Worm (Caenorhabditis elegans) whole organism, young adult: Measurements from ENCODE around the gene zfp-3.

Experiments used
- B0019.2 ChIP-seq: fragments of 200-800 bp; sonication (Bioruptor generic); conservative IDR thresholded peaks from 2 replicates; pipeline ENCODE4 v1.3.6; 2022; ENCODE audit warnings: missing genetic modification reagents, missing genetic modification characterization, missing compliant biosample characterization
- B0261.1 ChIP-seq: sonication (generic microtip); optimal IDR thresholded peaks from 2 replicates; lab custom pipeline; 2016; ENCODE audit warnings: mild to moderate bottlenecking, missing genetic modification characterization, moderate library complexity, missing compliant biosample characterization
- B0336.3 ChIP-seq: fragments of 200-800 bp; sonication (Bioruptor generic); IDR thresholded peaks from 2 replicates; pipeline ENCODE4 v1.3.6; 2022; ENCODE audit warnings: missing genetic modification characterization, missing compliant biosample characterization
- C06A6.2 ChIP-seq: fragments of 200-800 bp; sonication (Bioruptor generic); conservative IDR thresholded peaks from 2 replicates; pipeline ENCODE4 v1.3.6; 2022; ENCODE audit warnings: missing genetic modification characterization, missing compliant biosample characterization
- T07F8.4 ChIP-seq: sonication (generic microtip); optimal IDR thresholded peaks from 2 replicates; lab custom pipeline; 2016; ENCODE audit warnings: mild to moderate bottlenecking, missing genetic modification characterization, moderate library complexity, missing compliant biosample characterization
- Y53F4B.3 ChIP-seq: fragments of 200-800 bp; sonication (Bioruptor generic); IDR thresholded peaks from 2 replicates; pipeline ENCODE4 v1.3.6; 2022; ENCODE audit warnings: missing genetic modification reagents, missing genetic modification characterization, missing compliant biosample characterization
- Y95B8A.8 ChIP-seq: fragments of 200-800 bp; sonication (Bioruptor generic); IDR thresholded peaks from 2 replicates; pipeline ENCODE4 v1.3.6; 2022; ENCODE audit warnings: missing genetic modification reagents, missing genetic modification characterization, missing compliant biosample characterization
- akir-1 ChIP-seq: fragments of 200-800 bp; sonication (Bioruptor generic); optimal IDR thresholded peaks from 2 replicates; lab custom pipeline; 2018; ENCODE audit warnings: mild to moderate bottlenecking, missing genetic modification characterization, moderate library complexity, missing compliant biosample characterization
- aptf-3 ChIP-seq: fragments of 200-800 bp; sonication (Bioruptor generic); IDR thresholded peaks from 2 replicates; pipeline ENCODE4 v1.3.6; 2022; ENCODE audit warnings: missing genetic modification characterization, missing compliant biosample characterization
- atf-7 ChIP-seq: sonication (generic microtip); optimal IDR thresholded peaks from 2 replicates; lab custom pipeline; 2017; ENCODE audit warnings: mild to moderate bottlenecking, missing genetic modification characterization, missing compliant biosample characterization
- attf-3 ChIP-seq: fragments of 200-800 bp; sonication (Bioruptor generic); conservative IDR thresholded peaks from 2 replicates; pipeline ENCODE4 v1.3.6; 2022; ENCODE audit warnings: missing genetic modification reagents, missing genetic modification characterization, missing compliant biosample characterization
- bed-2 ChIP-seq: fragments of 200-800 bp; sonication (Bioruptor generic); IDR thresholded peaks from 2 replicates; pipeline ENCODE4 v1.3.6; 2022; ENCODE audit warnings: missing genetic modification reagents, missing genetic modification characterization, missing compliant biosample characterization
- ccch-3 ChIP-seq: fragments of 200-800 bp; sonication (Bioruptor generic); optimal IDR thresholded peaks from 2 replicates; lab custom pipeline; 2018; ENCODE audit warnings: mild to moderate bottlenecking, missing genetic modification characterization, missing compliant biosample characterization
- cebp-1 ChIP-seq, 2 experiments: fragments of 200-800 bp in 1 of 2; sonication (Bioruptor generic) in 1 of 2; sonication (generic microtip) in 1 of 2; IDR thresholded peaks in 1 of 2; optimal IDR thresholded peaks in 1 of 2; 2 replicates each; pipeline versions ENCODE4 v1.3.6 to Lab custom; 2017 to 2022; ENCODE audit warnings: missing compliant biosample characterization in 2 of 2, missing genetic modification characterization in 2 of 2, mild to moderate bottlenecking in 1 of 2, missing genetic modification reagents in 1 of 2, moderate library complexity in 1 of 2
- ceh-100 ChIP-seq: fragments of 200-800 bp; sonication (Bioruptor generic); IDR thresholded peaks from 2 replicates; pipeline ENCODE4 v1.3.6; 2022; ENCODE audit warnings: missing genetic modification reagents, missing genetic modification characterization, missing compliant biosample characterization
- ceh-27 ChIP-seq: fragments of 200-800 bp; sonication (Bioruptor generic); optimal IDR thresholded peaks from 2 replicates; lab custom pipeline; 2018; ENCODE audit warnings: mild to moderate bottlenecking, missing genetic modification characterization, moderate library complexity, missing compliant biosample characterization
- ceh-58 ChIP-seq: fragments of 200-800 bp; sonication (Bioruptor generic); IDR thresholded peaks from 2 replicates; pipeline ENCODE4 v1.3.6; 2022; ENCODE audit warnings: missing genetic modification characterization, missing compliant biosample characterization
- ceh-79 ChIP-seq: sonication (generic microtip); optimal IDR thresholded peaks from 2 replicates; lab custom pipeline; 2017; ENCODE audit warnings: mild to moderate bottlenecking, missing genetic modification characterization, missing compliant biosample characterization
- chd-7 ChIP-seq: sonication (generic microtip); optimal IDR thresholded peaks from 2 replicates; lab custom pipeline; 2016; ENCODE audit warnings: mild to moderate bottlenecking, missing genetic modification characterization, moderate library complexity, missing compliant biosample characterization
- dox-1 ChIP-seq: fragments of 200-800 bp; sonication (Bioruptor generic); IDR thresholded peaks from 2 replicates; pipeline ENCODE4 v1.3.6; 2022; ENCODE audit warnings: missing genetic modification reagents, missing genetic modification characterization, missing compliant biosample characterization
- ets-4 ChIP-seq: fragments of 200-800 bp; sonication (Bioruptor generic); optimal IDR thresholded peaks from 2 replicates; lab custom pipeline; 2018; ENCODE audit warnings: mild to moderate bottlenecking, missing genetic modification characterization, missing compliant biosample characterization
- him-1 ChIP-seq: sonication (generic microtip); optimal IDR thresholded peaks from 2 replicates; lab custom pipeline; 2016; ENCODE audit warnings: missing genotype, missing genetic modification reagents, missing genetic modification characterization, missing compliant biosample characterization
- lin-26 ChIP-seq: fragments of 200-800 bp; sonication (Bioruptor generic); IDR thresholded peaks from 2 replicates; pipeline ENCODE4 v1.3.6; 2022; ENCODE audit warnings: missing genetic modification reagents, missing genetic modification characterization, missing compliant biosample characterization
- lin-40 ChIP-seq: sonication (generic microtip); optimal IDR thresholded peaks from 2 replicates; lab custom pipeline; 2016; ENCODE audit warnings: missing genetic modification characterization, mild to moderate bottlenecking, missing compliant biosample characterization, missing genotype, missing genetic modification reagents
- lsl-1 ChIP-seq: fragments of 200-800 bp; sonication (Bioruptor generic); optimal IDR thresholded peaks from 2 replicates; lab custom pipeline; 2018; ENCODE audit warnings: mild to moderate bottlenecking, missing genetic modification characterization, moderate library complexity, missing compliant biosample characterization
- madf-10 ChIP-seq: sonication (generic microtip); optimal IDR thresholded peaks from 2 replicates; lab custom pipeline; 2016; ENCODE audit warnings: mild to moderate bottlenecking, missing genetic modification characterization, missing compliant biosample characterization
- madf-8 ChIP-seq: fragments of 200-800 bp; sonication (Bioruptor generic); conservative IDR thresholded peaks from 2 replicates; pipeline ENCODE4 v1.3.6; 2022; ENCODE audit warnings: missing genetic modification reagents, missing genetic modification characterization, missing compliant biosample characterization
- mcd-1 ChIP-seq: fragments of 200-800 bp; sonication (Bioruptor generic); IDR thresholded peaks from 2 replicates; pipeline ENCODE4 v1.3.6; 2022; ENCODE audit warnings: missing genetic modification reagents, missing genetic modification characterization, missing compliant biosample characterization
- mel-28 ChIP-seq: sonication (generic microtip); optimal IDR thresholded peaks from 2 replicates; lab custom pipeline; 2016; ENCODE audit warnings: borderline replicate concordance, mild to moderate bottlenecking, missing genetic modification characterization, missing compliant biosample characterization
- nhr-27 ChIP-seq: fragments of 200-800 bp; sonication (Bioruptor generic); optimal IDR thresholded peaks from 2 replicates; lab custom pipeline; 2018; ENCODE audit warnings: mild to moderate bottlenecking, missing genetic modification characterization, moderate library complexity, missing compliant biosample characterization
- nhr-80 ChIP-seq: sonication (generic microtip); optimal IDR thresholded peaks from 2 replicates; lab custom pipeline; 2016; ENCODE audit warnings: missing genetic modification characterization, missing compliant biosample characterization
- pbrm-1 ChIP-seq: fragments of 200-800 bp; sonication (Bioruptor generic); IDR thresholded peaks from 2 replicates; pipeline ENCODE4 v1.3.6; 2022; ENCODE audit warnings: missing genetic modification reagents, missing genetic modification characterization, missing compliant biosample characterization
- pha-4 ChIP-seq: fragments of 150-350 bp; sonication (generic microtip); optimal IDR thresholded peaks from 2 replicates; lab custom pipeline; 2014; ENCODE audit warnings: missing biosample characterization, missing genetic modification reagents, missing genetic modification characterization
- rec-8 ChIP-seq, 2 experiments: sonication (generic microtip); optimal IDR thresholded peaks; 2 replicates each; lab custom pipeline; 2016; ENCODE audit warnings: mild to moderate bottlenecking in 2 of 2, missing genetic modification characterization in 2 of 2, missing genetic modification reagents in 2 of 2, missing genotype in 2 of 2, missing biosample characterization in 1 of 2, missing compliant biosample characterization in 1 of 2, moderate library complexity in 1 of 2
- rpc-1 ChIP-seq, 2 experiments: fragments of 150-350 bp in 1 of 2; sonication (generic microtip) in 1 of 2; optimal IDR thresholded peaks; 2 replicates each; lab custom pipeline; 2014 to 2018; ENCODE audit warnings: missing biosample characterization in 1 of 2, missing genetic modification characterization in 1 of 2, missing genetic modification reagents in 1 of 2, missing genotype in 1 of 2
- sdz-38 ChIP-seq: sonication (generic microtip); optimal IDR thresholded peaks from 2 replicates; lab custom pipeline; 2016; ENCODE audit warnings: missing genotype, missing genetic modification characterization, missing compliant biosample characterization
- snpc-3.4 ChIP-seq: sonication (generic microtip); optimal IDR thresholded peaks from 2 replicates; lab custom pipeline; 2017; ENCODE audit warnings: missing genetic modification characterization, mild to moderate bottlenecking, missing compliant biosample characterization, antibody characterized with exemption, moderate library complexity, missing genotype, missing genetic modification reagents
- snpc-4 ChIP-seq, 5 experiments: fragments of 150-350 bp in 1 of 5; sonication (generic microtip) in 4 of 5; optimal IDR thresholded peaks; 2 replicates each; lab custom pipeline; 2014 to 2018; ENCODE audit warnings: missing genetic modification characterization in 5 of 5, missing biosample characterization in 3 of 5, antibody characterized with exemption in 2 of 5, mild to moderate bottlenecking in 2 of 5, missing compliant biosample characterization in 2 of 5, missing genotype in 2 of 5, moderate library complexity in 2 of 5, missing genetic modification reagents in 1 of 5
- somi-1 ChIP-seq: fragments of 200-800 bp; sonication (Bioruptor generic); optimal IDR thresholded peaks from 2 replicates; lab custom pipeline; 2018; ENCODE audit warnings: mild to moderate bottlenecking, missing genetic modification characterization, missing compliant biosample characterization
- tbx-9 ChIP-seq: sonication (generic microtip); optimal IDR thresholded peaks from 2 replicates; lab custom pipeline; 2016; ENCODE audit warnings: borderline replicate concordance, missing genetic modification characterization, inconsistent platforms, missing compliant biosample characterization
- zfh-2 ChIP-seq: fragments of 200-800 bp; sonication (Bioruptor generic); conservative IDR thresholded peaks from 2 replicates; pipeline ENCODE4 v1.3.6; 2022; ENCODE audit warnings: missing genetic modification reagents, missing genetic modification characterization, missing compliant biosample characterization
- zim-3 ChIP-seq: sonication (generic microtip); optimal IDR thresholded peaks from 2 replicates; lab custom pipeline; 2017; ENCODE audit warnings: mild to moderate bottlenecking, missing genetic modification characterization, moderate library complexity, missing compliant biosample characterization
- ztf-22 ChIP-seq: fragments of 200-800 bp; sonication (Bioruptor generic); optimal IDR thresholded peaks from 2 replicates; lab custom pipeline; 2018; ENCODE audit warnings: mild to moderate bottlenecking, missing genetic modification characterization, moderate library complexity, missing compliant biosample characterization
- ztf-28 ChIP-seq: fragments of 200-800 bp; sonication (Bioruptor generic); IDR thresholded peaks from 2 replicates; pipeline ENCODE4 v1.3.6; 2022; ENCODE audit warnings: missing genetic modification reagents, missing genetic modification characterization, missing compliant biosample characterization
- ztf-3 ChIP-seq: fragments of 200-800 bp; sonication (Bioruptor generic); optimal IDR thresholded peaks from 2 replicates; lab custom pipeline; 2018; ENCODE audit warnings: mild to moderate bottlenecking, missing genetic modification characterization, missing compliant biosample characterization
- ztf-6 ChIP-seq: fragments of 200-800 bp; sonication (Bioruptor generic); IDR thresholded peaks from 2 replicates; pipeline ENCODE4 v1.3.6; 2022; ENCODE audit warnings: missing genetic modification reagents, missing genetic modification characterization, missing compliant biosample characterization

zfp-3 gene

ce11 chrX:1446593-1447141 is at the start of gene zfp-3 (continued):
- no peak for TF ChIP-seq ceh-58 (GFP tag; lab: Robert Waterston, UW)
- TF ChIP-seq mel-28 (tag; lab: Kevin White, UChicago), result no peak
- peak; percentile 19 for TF ChIP-seq ets-4 (GFP tag; lab: Kevin White, UChicago)
- TF ChIP-seq sdz-38, result no peak
- peak; percentile 88 for TF ChIP-seq B0336.3 (GFP tag; lab: Robert Waterston, UW)
- peak; percentile 55 for TF ChIP-seq snpc-4 (GFP tag; optimal IDR thresholded peaks at IDR 0.05; lab: Kevin White, UChicago)
- peak; percentile 45 to 78 (median 68) for TF ChIP-seq snpc-4 (tag; optimal IDR thresholded peaks at IDR 0.05; lab: Kevin White, UChicago)
- peak; percentile 76 for TF ChIP-seq chd-7
- peak; percentile 76 for TF ChIP-seq nhr-80 (tag; lab: Kevin White, UChicago)
- TF ChIP-seq atf-7 (tag; lab: Kevin White, UChicago), result peak; percentile 92
- TF ChIP-seq rpc-1 (optimal IDR thresholded peaks at IDR 0.05; lab: Kevin White, UChicago), result no peak
- TF ChIP-seq rpc-1 (tag; optimal IDR thresholded peaks at IDR 0.05; lab: Kevin White, UChicago), result no peak
- no peak for TF ChIP-seq bed-2 (GFP tag; lab: Robert Waterston, UW)
- no peak for TF ChIP-seq nhr-27 (tag; lab: Kevin White, UChicago)
- no peak for TF ChIP-seq ccch-3 (GFP tag; lab: Kevin White, UChicago)
- peak; percentile 79 for TF ChIP-seq madf-10 (tag; lab: Kevin White, UChicago)
- peak; percentile 76 for TF ChIP-seq akir-1 (GFP tag; lab: Kevin White, UChicago)
- TF ChIP-seq attf-3 (GFP tag; lab: Robert Waterston, UW), result no peak; the same call in 1 of the 2 replicates
- TF ChIP-seq somi-1, result peak; percentile 75
- TF ChIP-seq pha-4 (tag; lab: Kevin White, UChicago), result peak; percentile 84
- TF ChIP-seq zfh-2 (GFP tag; lab: Robert Waterston, UW), result peak; percentile 97
- TF ChIP-seq ztf-28 (GFP tag; lab: Robert Waterston, UW), result no peak
- TF ChIP-seq madf-8 (GFP tag; lab: Robert Waterston, UW), result no peak
- TF ChIP-seq C06A6.2 (GFP tag; lab: Robert Waterston, UW), result peak; percentile 91
- TF ChIP-seq rec-8 (tag; optimal IDR thresholded peaks at IDR 0.05; lab: Kevin White, UChicago), result no peak
- TF ChIP-seq tbx-9 (tag; lab: Kevin White, UChicago), result no peak
- TF ChIP-seq zim-3 (tag; lab: Kevin White, UChicago), result no peak
- peak; percentile 84 for TF ChIP-seq mcd-1 (GFP tag; lab: Robert Waterston, UW)
- peak; percentile 90 for TF ChIP-seq pbrm-1
- no peak for TF ChIP-seq ceh-79 (tag; lab: Kevin White, UChicago)
- peak; percentile 95 for TF ChIP-seq ceh-27 (GFP tag; lab: Kevin White, UChicago)
- TF ChIP-seq cebp-1 (GFP tag; IDR thresholded peaks at IDR 0.05; lab: Robert Waterston, UW), result 0 out of 2 replicates have a peak, but pooled peaks have one; percentile 45
- TF ChIP-seq cebp-1 (tag; optimal IDR thresholded peaks at IDR 0.05; lab: Kevin White, UChicago), result no peak
- no peak for TF ChIP-seq Y95B8A.8 (GFP tag; lab: Robert Waterston, UW)
- TF ChIP-seq ztf-3 (GFP tag; lab: Kevin White, UChicago), result no peak
- peak; percentile 59 for TF ChIP-seq lin-26 (GFP tag; lab: Robert Waterston, UW)
- no peak for TF ChIP-seq aptf-3 (GFP tag; lab: Robert Waterston, UW)
- peak; percentile 61 for TF ChIP-seq ztf-22 (GFP tag; lab: Kevin White, UChicago)
- TF ChIP-seq snpc-3.4 (tag; lab: Kevin White, UChicago), result no peak
- peak; percentile 85 for TF ChIP-seq dox-1
- TF ChIP-seq lsl-1, result no peak
- TF ChIP-seq ceh-100 (GFP tag; lab: Robert Waterston, UW), result no peak
- TF ChIP-seq Y53F4B.3 (GFP tag; lab: Robert Waterston, UW), result no peak
- TF ChIP-seq B0261.1 (tag; lab: Kevin White, UChicago), result no peak
- no peak for TF ChIP-seq him-1
- TF ChIP-seq B0019.2 (GFP tag; lab: Robert Waterston, UW), result no peak
- peak; percentile 95 for TF ChIP-seq lin-40 (tag; lab: Kevin White, UChicago)
- no peak for TF ChIP-seq ztf-6 (GFP tag; lab: Robert Waterston, UW)
- peak; percentile 18 for TF ChIP-seq T07F8.4 (tag; lab: Kevin White, UChicago)
